Worm (Caenorhabditis elegans) whole organism, early embryonic: ENCODE data around the gene C54E10.11.

Experiments
- B0310.2 ChIP-seq: sonication (generic microtip); optimal IDR thresholded peaks from 2 replicates; lab custom pipeline; 2016; ENCODE audit warnings: mild to moderate bottlenecking, missing genetic modification characterization, missing compliant biosample characterization
- F13C5.2 ChIP-seq: sonication (generic microtip); optimal IDR thresholded peaks from 2 replicates; lab custom pipeline; 2017; ENCODE audit warnings: mild to moderate bottlenecking, missing genetic modification characterization, inconsistent platforms, missing compliant biosample characterization
- aly-1 ChIP-seq: sonication (generic microtip); optimal IDR thresholded peaks from 2 replicates; lab custom pipeline; 2016; ENCODE audit warnings: missing genetic modification characterization, missing compliant biosample characterization
- ama-1 ChIP-seq: fragments of 150-350 bp; optimal IDR thresholded peaks from 2 replicates; lab custom pipeline; 2014
- ceh-36 ChIP-seq: sonication (generic microtip); optimal IDR thresholded peaks from 2 replicates; lab custom pipeline; 2016; ENCODE audit warnings: missing genetic modification characterization, inconsistent platforms, missing compliant biosample characterization
- ets-7 ChIP-seq: sonication (generic microtip); optimal IDR thresholded peaks from 2 replicates; lab custom pipeline; 2016; ENCODE audit warnings: missing genotype, missing genetic modification characterization, missing compliant biosample characterization
- flt-1 ChIP-seq: fragments of 200-800 bp; sonication (Bioruptor generic); IDR thresholded peaks from 2 replicates; pipeline ENCODE4 v1.3.6; 2022; ENCODE audit warnings: missing genetic modification characterization, missing compliant biosample characterization
- hmbx-1 ChIP-seq: sonication (generic microtip); optimal IDR thresholded peaks from 2 replicates; lab custom pipeline; 2016; ENCODE audit warnings: mild to moderate bottlenecking, missing genetic modification characterization, missing compliant biosample characterization
- hmg-4 ChIP-seq: fragments of 200-800 bp; sonication (Bioruptor generic); optimal IDR thresholded peaks from 2 replicates; lab custom pipeline; 2018; ENCODE audit warnings: mild to moderate bottlenecking, missing genetic modification characterization, missing compliant biosample characterization
- hnd-1 ChIP-seq: sonication (generic microtip); optimal IDR thresholded peaks from 2 replicates; lab custom pipeline; 2016; ENCODE audit warnings: missing genetic modification characterization, missing compliant biosample characterization
- tbx-37 ChIP-seq: fragments of 200-800 bp; sonication (Bioruptor generic); conservative IDR thresholded peaks from 2 replicates; pipeline ENCODE4 v1.3.6; 2022; ENCODE audit warnings: missing genetic modification reagents, missing genetic modification characterization, missing compliant biosample characterization

DNA sequence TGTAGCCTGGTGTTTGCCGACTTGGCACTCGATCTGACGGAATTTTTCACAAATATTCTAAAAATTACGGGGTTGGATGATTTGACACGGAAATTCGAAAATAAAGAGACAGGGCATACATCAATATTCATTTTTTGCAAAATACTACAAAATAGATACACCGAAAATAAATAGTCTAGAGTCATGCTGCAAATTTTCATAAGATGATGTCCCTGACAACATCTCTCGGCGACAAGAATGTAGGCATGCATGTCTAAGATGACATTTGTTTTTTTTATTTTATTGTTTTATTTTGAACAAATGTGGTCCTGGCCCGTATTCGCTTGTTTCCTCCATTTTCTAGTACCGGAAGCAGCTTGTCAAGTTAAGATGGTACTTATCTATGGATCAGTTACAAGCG lies 30.6 kb downstream of the C54E10.11 start, which contains the start of gene clec-256:
- TF ChIP-seq tbx-37 (no peak), B0310.2 (tag; lab: Kevin White, UChicago) (no peak), hnd-1 (tag; lab: Kevin White, UChicago) (no peak), ama-1 (no peak), flt-1 (GFP tag; lab: Robert Waterston, UW) (no peak), aly-1 (tag; lab: Kevin White, UChicago) (no peak), F13C5.2 (no peak), ceh-36 (tag; lab: Kevin White, UChicago) (no peak), hmg-4 (GFP tag; lab: Kevin White, UChicago) (no peak), ets-7 (tag; lab: Kevin White, UChicago) (no peak), hmbx-1 (tag; lab: Kevin White, UChicago) (no peak)
